Worm (Caenorhabditis elegans) whole organism, L3 larva: Measurements from ENCODE around the gene F34D10.8.
A peak's percentile ranks its signal among the peaks of the same experiment; 100 is the strongest.

Experiments used
- nhr-12 ChIP-seq: fragments of 150-350 bp; optimal IDR thresholded peaks from 2 replicates; lab custom pipeline; 2014; ENCODE audit warnings: missing biosample characterization, missing genetic modification characterization
- nhr-25 ChIP-seq: sonication (generic microtip); optimal IDR thresholded peaks from 2 replicates; lab custom pipeline; 2017; ENCODE audit warnings: missing biosample characterization, missing genetic modification characterization
- skn-1 ChIP-seq: fragments of 150-350 bp; optimal IDR thresholded peaks from 2 replicates; lab custom pipeline; 2014; ENCODE audit warnings: missing biosample characterization, missing genetic modification characterization
- unc-62 ChIP-seq: fragments of 150-350 bp; sonication (generic microtip); optimal IDR thresholded peaks from 4 replicates; lab custom pipeline; 2014; ENCODE audit warnings: missing biosample characterization, missing genetic modification reagents, missing genetic modification characterization

F34D10.8 gene

DNA sequence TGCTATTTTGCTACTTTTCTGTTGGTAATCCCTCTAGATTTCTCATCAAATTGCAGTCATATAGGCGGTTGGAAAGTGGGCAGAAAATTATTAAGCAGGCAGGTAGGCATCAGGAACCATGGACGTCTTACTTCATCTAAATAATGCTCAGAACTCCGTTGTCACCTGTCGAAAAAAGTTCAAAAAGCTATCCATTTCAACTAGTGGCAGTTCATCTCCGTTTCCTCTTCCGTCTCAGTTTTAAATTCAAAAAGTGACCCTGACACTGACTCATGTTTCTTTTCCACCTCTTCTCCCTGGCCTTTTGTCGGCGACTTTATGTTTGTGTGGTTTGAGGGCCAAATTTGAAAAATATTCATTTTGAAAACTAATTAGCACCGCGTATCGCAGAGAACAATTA, 44.0 kb downstream of the F34D10.8 start:
- TF ChIP-seq unc-62 (GFP tag; lab: Kevin White, UChicago) (peak; percentile 13), skn-1 (tag; lab: Kevin White, UChicago) (no peak), nhr-25 (tag; lab: Kevin White, UChicago) (peak; percentile 25), nhr-12 (tag; lab: Kevin White, UChicago) (no peak)
